Worm (Caenorhabditis elegans): ENCODE measurements around the gene cyld-1.
A peak's percentile ranks its signal among the peaks of the same experiment; 100 is the strongest.

The cyld-1 gene

ce11 chrIII:9878828-9879227 is 31.6 kb downstream of the cyld-1 start, which contains the start of gene ZK757.2:
ZK757.2 (minus strand) TSS chrIII:9878928.
- TF ChIP-seq sma-9 (GFP tag; optimal IDR thresholded peaks at IDR 0.05) (no peak), sma-9 (tag; optimal IDR thresholded peaks at IDR 0.05) (no peak), ztf-1 (GFP tag; conservative IDR thresholded peaks at IDR 0.05) (no peak)

DNA sequence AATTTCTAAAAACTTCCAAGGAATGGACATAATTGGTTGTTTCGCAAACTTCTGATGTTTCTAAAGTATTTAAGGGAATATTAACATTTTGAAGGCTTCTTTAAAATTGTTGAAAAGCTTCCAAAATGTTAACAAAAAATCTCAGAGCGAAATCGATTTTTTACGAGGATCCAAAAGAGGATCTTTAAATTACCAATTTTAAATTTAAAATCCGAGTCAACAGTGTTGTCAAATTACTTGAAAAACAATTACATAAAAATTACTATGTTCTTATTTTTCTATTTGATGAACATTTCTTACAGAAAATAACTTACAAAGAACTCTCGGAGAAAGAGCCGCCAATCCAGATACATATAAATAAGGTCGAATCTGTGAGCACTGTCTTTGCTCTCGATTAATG is 33.5 kb downstream of the cyld-1 start, which contains the start of gene ZK757.10:
TSS of gene ZK757.10 (plus strand) at position 301 of the 400 bp plus-strand sequence.
- TF ChIP-seq mdl-1 (tag; optimal IDR thresholded peaks at IDR 0.05) (no peak), snpc-4 (tag; optimal IDR thresholded peaks at IDR 0.05) (no peak), peb-1 (tag; optimal IDR thresholded peaks at IDR 0.05) (no peak), nhr-23 (tag; optimal IDR thresholded peaks at IDR 0.05) (no peak), sem-4 (tag; optimal IDR thresholded peaks at IDR 0.05) (no peak), nhr-21 (tag; optimal IDR thresholded peaks at IDR 0.05) (no peak), ZK546.5 (tag; optimal IDR thresholded peaks at IDR 0.05) (no peak), ceh-16 (tag; optimal IDR thresholded peaks at IDR 0.05) (no peak)

DNA sequence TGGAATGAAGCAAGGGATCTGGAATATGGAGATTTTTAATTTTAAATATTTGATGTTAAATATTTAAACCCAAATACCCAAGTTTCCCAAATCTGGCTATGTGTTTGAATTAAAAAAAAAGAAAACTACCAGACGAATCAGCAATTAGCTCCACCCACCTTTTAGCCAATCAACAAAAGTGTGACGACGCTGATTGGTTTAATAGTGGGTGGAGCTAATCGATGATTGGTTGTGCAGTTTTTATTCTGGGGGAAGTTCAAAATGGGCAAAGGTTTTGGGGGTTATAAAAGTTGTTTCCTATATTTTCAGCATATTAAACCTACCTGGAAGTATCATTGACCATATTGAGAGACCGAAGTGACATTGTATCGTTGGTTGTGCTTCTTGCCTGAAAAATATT is 35.9 kb downstream of the cyld-1 start:
- TF ChIP-seq egl-27 (tag; optimal IDR thresholded peaks at IDR 0.05), result no peak
- TF ChIP-seq Y55F3AM.14 (GFP tag; optimal IDR thresholded peaks at IDR 0.05), result no peak
- TF ChIP-seq ama-1 (optimal IDR thresholded peaks at IDR 0.05), result no peak
- TF ChIP-seq ztf-4 (tag; optimal IDR thresholded peaks at IDR 0.05), result no peak
- TF ChIP-seq lsy-2 (tag; optimal IDR thresholded peaks at IDR 0.05), result no peak
- TF ChIP-seq sma-9 (GFP tag; optimal IDR thresholded peaks at IDR 0.05), result no peak
- TF ChIP-seq sma-9 (tag; optimal IDR thresholded peaks at IDR 0.05), result no peak
- TF ChIP-seq nhr-237 (tag; optimal IDR thresholded peaks at IDR 0.05), result no peak
- TF ChIP-seq mab-5 (tag; optimal IDR thresholded peaks at IDR 0.05), result no peak
- TF ChIP-seq nhr-129 (tag; optimal IDR thresholded peaks at IDR 0.05), result no peak
- no peak for TF ChIP-seq unc-62 (GFP tag; optimal IDR thresholded peaks at IDR 0.05)
- TF ChIP-seq unc-39 (tag; optimal IDR thresholded peaks at IDR 0.05), result no peak
- no peak for TF ChIP-seq mdl-1 (tag; optimal IDR thresholded peaks at IDR 0.05)

DNA sequence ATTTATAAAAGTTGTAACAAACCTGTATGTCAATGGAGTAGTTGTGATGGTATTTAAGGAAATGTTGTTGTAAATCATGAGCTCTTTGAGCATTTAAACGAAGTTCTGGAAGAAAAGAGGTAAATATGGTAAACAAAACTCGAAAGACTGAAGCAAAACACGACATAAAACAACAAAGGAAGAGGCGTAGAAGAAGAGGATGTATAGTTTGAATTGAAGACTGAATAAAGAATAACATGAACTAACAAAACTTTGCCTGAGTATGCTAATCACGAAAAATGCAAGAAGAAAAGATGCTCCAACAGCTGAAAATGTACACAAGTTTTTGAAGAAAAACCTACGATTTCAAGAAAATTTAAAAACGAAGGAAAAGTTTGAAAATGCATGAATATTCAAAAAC is 39.4 kb downstream of the cyld-1 start, which contains the start of gene ZK757.1:
TSS of gene ZK757.1 (minus strand) at position 101 of the 400 bp plus-strand sequence.
- TF ChIP-seq nhr-129 (tag; optimal IDR thresholded peaks at IDR 0.05), result no peak
- no peak for TF ChIP-seq nhr-77 (tag; optimal IDR thresholded peaks at IDR 0.05)
- no peak for TF ChIP-seq crh-2 (tag; optimal IDR thresholded peaks at IDR 0.05)
- no peak for TF ChIP-seq unc-55 (GFP tag; optimal IDR thresholded peaks at IDR 0.05)
- TF ChIP-seq egl-27 (tag; optimal IDR thresholded peaks at IDR 0.05), result no peak
- TF ChIP-seq lsy-2 (tag; optimal IDR thresholded peaks at IDR 0.05), result no peak
- TF ChIP-seq R02D3.7 (tag; optimal IDR thresholded peaks at IDR 0.05), result no peak
- TF ChIP-seq ceh-16 (tag; optimal IDR thresholded peaks at IDR 0.05), result no peak
- no peak for TF ChIP-seq F13H6.1 (tag; optimal IDR thresholded peaks at IDR 0.05)
- no peak for TF ChIP-seq mdl-1 (tag; optimal IDR thresholded peaks at IDR 0.05)
- TF ChIP-seq alr-1 (tag; optimal IDR thresholded peaks at IDR 0.05), result no peak
- no peak for TF ChIP-seq ztf-11 (tag; optimal IDR thresholded peaks at IDR 0.05)
- no peak for TF ChIP-seq peb-1 (tag; optimal IDR thresholded peaks at IDR 0.05)
- TF ChIP-seq gmeb-1 (tag; optimal IDR thresholded peaks at IDR 0.05), result no peak
- TF ChIP-seq Y55F3AM.14 (GFP tag; optimal IDR thresholded peaks at IDR 0.05), result no peak
- TF ChIP-seq lin-13 (GFP tag; optimal IDR thresholded peaks at IDR 0.05), result no peak
- no peak for TF ChIP-seq lin-11 (tag; optimal IDR thresholded peaks at IDR 0.05)
- no peak for TF ChIP-seq zag-1 (tag; optimal IDR thresholded peaks at IDR 0.05)
- no peak for TF ChIP-seq ceh-82 (tag; optimal IDR thresholded peaks at IDR 0.05)

- TF ChIP-seq unc-39 (tag; optimal IDR thresholded peaks at IDR 0.05) (no peak), fos-1 (tag; optimal IDR thresholded peaks at IDR 0.05) (peak; percentile 89), nhr-11 (tag; optimal IDR thresholded peaks at IDR 0.05) (no peak), peb-1 (tag; optimal IDR thresholded peaks at IDR 0.05) (no peak), ceh-16 (tag; optimal IDR thresholded peaks at IDR 0.05) (no peak), unc-62 (GFP tag; optimal IDR thresholded peaks at IDR 0.05) (no peak), sma-3 (GFP tag; optimal IDR thresholded peaks at IDR 0.05) (peak; percentile 71), ztf-4 (tag; optimal IDR thresholded peaks at IDR 0.05) (peak; percentile 22), blmp-1 (tag; optimal IDR thresholded peaks at IDR 0.05; ENCODE audit: insufficient read depth) (peak; percentile 69), snpc-4 (tag; optimal IDR thresholded peaks at IDR 0.05) (peak; percentile 25), skn-1 (tag; optimal IDR thresholded peaks at IDR 0.05) (no peak), dmd-4 (tag; optimal IDR thresholded peaks at IDR 0.05) (peak; percentile 53), ama-1 (optimal IDR thresholded peaks at IDR 0.05) (no peak), C34F6.9 (tag; optimal IDR thresholded peaks at IDR 0.05) (peak; percentile 46), lin-13 (GFP tag; optimal IDR thresholded peaks at IDR 0.05) (peak; percentile 56), nhr-21 (tag; optimal IDR thresholded peaks at IDR 0.05) (peak; percentile 51), sma-9 (GFP tag; optimal IDR thresholded peaks at IDR 0.05) (peak; percentile 81), sma-9 (tag; optimal IDR thresholded peaks at IDR 0.05) (no peak), mdl-1 (tag; optimal IDR thresholded peaks at IDR 0.05) (no peak), mbf-1 (tag; optimal IDR thresholded peaks at IDR 0.05) (no peak), F13H6.1 (tag; optimal IDR thresholded peaks at IDR 0.05) (peak; percentile 80), nhr-12 (tag; optimal IDR thresholded peaks at IDR 0.05) (no peak), ztf-11 (tag; optimal IDR thresholded peaks at IDR 0.05) (no peak), zag-1 (tag; optimal IDR thresholded peaks at IDR 0.05) (no peak), lsy-2 (tag; optimal IDR thresholded peaks at IDR 0.05) (peak; percentile 52 to 81), Y55F3AM.14 (GFP tag; optimal IDR thresholded peaks at IDR 0.05) (no peak), elt-3 (tag; optimal IDR thresholded peaks at IDR 0.05) (no peak)
Observed at ce11 chrIII:9867780-9868503, 42.5 kb downstream of the cyld-1 start, which contains the start of gene dhhc-4. dhhc-4 (minus strand) TSS chrIII:9867792.
